Worm (Caenorhabditis elegans) whole organism, L4 larva: ENCODE results near the gene fip-3.

Experiments
- F26F4.8 ChIP-seq: fragments of 200-800 bp; sonication (Bioruptor generic); conservative IDR thresholded peaks from 2 replicates; pipeline ENCODE4 v1.3.6; 2022; ENCODE audit warnings: missing genetic modification characterization, missing compliant biosample characterization
- ZK546.5 ChIP-seq, 2 experiments: sonication (generic microtip); optimal IDR thresholded peaks; 2 replicates each; lab custom pipeline; 2017; ENCODE audit warnings: missing biosample characterization in 2 of 2, missing genetic modification characterization in 2 of 2
- aha-1 ChIP-seq: fragments of 150-350 bp; peaks from one replicate; lab custom pipeline; 2014; ENCODE audit warnings: missing biosample characterization, missing genetic modification characterization
- aly-2 ChIP-seq: sonication (generic microtip); optimal IDR thresholded peaks from 2 replicates; lab custom pipeline; 2018; ENCODE audit warnings: missing biosample characterization, missing genetic modification characterization
- ama-1 ChIP-seq: fragments of 150-350 bp; optimal IDR thresholded peaks from 2 replicates; lab custom pipeline; 2014; ENCODE audit warnings: inconsistent platforms, mixed read lengths
- dpl-1 ChIP-seq: fragments of 150-350 bp; optimal IDR thresholded peaks from 2 replicates; lab custom pipeline; 2014; ENCODE audit warnings: missing biosample characterization, missing genetic modification reagents, missing genetic modification characterization
- egl-27 ChIP-seq: sonication (generic microtip); optimal IDR thresholded peaks from 3 replicates; lab custom pipeline; 2017; ENCODE audit warnings: missing biosample characterization, missing genetic modification reagents, missing genetic modification characterization
- lin-15B ChIP-seq: fragments of 150-350 bp; sonication (generic microtip); optimal IDR thresholded peaks from 3 replicates; lab custom pipeline; 2014; ENCODE audit warnings: missing biosample characterization, missing genetic modification characterization
- lin-39 ChIP-seq: fragments of 150-350 bp; optimal IDR thresholded peaks from 2 replicates; lab custom pipeline; 2014; ENCODE audit warnings: missing biosample characterization, missing genetic modification reagents, missing genetic modification characterization
- pha-4 ChIP-seq, 2 experiments: fragments of 150-350 bp in 1 of 2; fragments of 200-800 bp in 1 of 2; sonication (Bioruptor generic) in 1 of 2; IDR thresholded peaks in 1 of 2; optimal IDR thresholded peaks in 1 of 2; 2 replicates each; pipeline versions ENCODE4 v1.3.6 to Lab custom; 2014 to 2022; ENCODE audit warnings: missing genetic modification characterization in 2 of 2, missing genetic modification reagents in 2 of 2, missing biosample characterization in 1 of 2, missing compliant biosample characterization in 1 of 2
- skn-1 ChIP-seq: fragments of 150-350 bp; optimal IDR thresholded peaks from 2 replicates; lab custom pipeline; 2014; ENCODE audit warnings: missing biosample characterization, missing genetic modification characterization

DNA sequence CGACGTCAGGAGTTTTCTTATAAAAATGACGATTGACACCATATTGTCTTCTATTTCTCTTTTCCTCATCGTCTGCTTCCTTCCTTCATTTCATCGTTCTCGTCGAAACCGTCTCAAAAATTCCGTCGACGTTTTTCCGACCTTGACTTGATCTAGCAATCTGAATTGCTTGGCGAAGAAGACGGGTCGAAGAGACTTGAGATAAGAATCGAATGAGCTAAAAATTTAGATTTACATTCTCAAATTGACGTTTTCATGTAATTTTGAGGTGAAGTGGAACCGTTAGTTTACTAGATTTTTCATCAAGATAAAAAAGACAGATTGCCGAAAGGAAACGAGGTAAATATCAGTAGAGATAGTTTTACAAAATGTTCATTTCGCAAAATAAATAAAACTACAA lies 11.8 kb downstream of the fip-3 start:
- TF ChIP-seq pha-4 (GFP tag; IDR thresholded peaks at IDR 0.05; lab: Robert Waterston, UW) (no peak), pha-4 (tag; optimal IDR thresholded peaks at IDR 0.05; lab: Kevin White, UChicago) (no peak), aly-2 (tag; lab: Kevin White, UChicago) (no peak), dpl-1 (GFP tag; lab: Kevin White, UChicago) (no peak), ZK546.5 (tag; optimal IDR thresholded peaks at IDR 0.05; lab: Kevin White, UChicago) (no peak), lin-15B (tag; lab: Kevin White, UChicago) (no peak), lin-39 (no peak), egl-27 (tag; lab: Kevin White, UChicago) (no peak), aha-1 (tag; lab: Kevin White, UChicago) (no peak), skn-1 (no peak), ama-1 (no peak), F26F4.8 (GFP tag; lab: Robert Waterston, UW) (no peak)
